Fruit fly (Drosophila melanogaster) S2 (cell line): Measurements from ENCODE around the gene CG17140.

Source experiments
- CG8478 ChIP-seq: fragments of >200 bp; optimal IDR thresholded peaks from 2 replicates; lab custom pipeline; 2018
- CTCF ChIP-seq, 2 experiments: fragments of >200 bp; optimal IDR thresholded peaks; 2 replicates each; lab custom pipeline; 2018

DNA sequence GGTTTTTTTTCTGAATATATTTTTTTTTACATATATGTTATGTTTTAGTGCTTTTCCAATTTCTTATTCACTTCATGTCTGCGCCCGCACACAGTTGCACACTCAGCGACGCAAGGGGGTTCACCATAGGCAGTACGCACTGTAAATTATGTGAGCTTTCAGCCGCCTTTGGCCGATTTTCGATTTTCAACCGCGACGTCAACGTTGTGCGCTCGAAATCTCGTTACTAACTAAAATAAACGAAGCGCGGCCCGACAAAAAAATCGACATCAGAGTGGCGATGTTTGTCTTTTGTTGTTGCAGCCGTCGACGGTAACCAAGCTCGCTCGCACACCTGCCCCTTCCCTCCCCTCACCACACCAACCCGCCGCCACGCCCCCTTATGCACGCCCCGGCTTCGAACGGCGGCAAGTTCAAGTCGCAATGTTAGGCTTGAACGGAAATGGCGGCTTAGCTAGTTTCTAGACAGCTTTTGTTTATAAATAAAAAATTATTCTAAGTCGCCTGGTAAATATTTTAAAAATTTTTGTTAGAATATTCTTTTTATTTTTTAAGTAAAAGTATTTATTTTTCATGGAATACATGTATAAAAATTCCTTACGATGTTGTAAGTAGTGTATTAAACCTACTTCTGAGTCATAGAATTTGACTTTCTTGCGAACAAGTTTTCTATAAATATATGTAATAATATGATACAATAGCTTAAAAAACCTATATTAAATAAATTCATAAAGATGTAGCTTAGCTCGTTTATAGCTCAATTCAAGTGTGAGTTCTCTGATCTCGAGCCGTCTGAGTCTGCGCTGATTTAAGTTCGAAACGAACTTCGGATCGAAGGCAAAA, 44.4 kb downstream of the CG17140 start, which contains the start of gene CG31869:
- no peak for TF ChIP-seq CG8478 (lab: Kevin White, UChicago)
- no peak for TF ChIP-seq CTCF (optimal IDR thresholded peaks at IDR 0.05; lab: Kevin White, UChicago)
